Fruit fly (Drosophila melanogaster): ENCODE measurements around the gene PICK1.

dm6 chr2L:12674365-12674764 is 20.5 kb upstream of the PICK1 start:
- TF ChIP-seq Hmx (GFP tag; optimal IDR thresholded peaks at IDR 0.05) (no peak), fd64A (GFP tag; optimal IDR thresholded peaks at IDR 0.05) (no peak), gro (GFP tag; optimal IDR thresholded peaks at IDR 0.05) (no peak), CG18619 (GFP tag; optimal IDR thresholded peaks at IDR 0.05) (no peak), CG8281 (tag; optimal IDR thresholded peaks at IDR 0.05) (no peak), CG11247 (GFP tag; IDR thresholded peaks at IDR 0.05) (no peak), usp (GFP tag; optimal IDR thresholded peaks at IDR 0.05) (no peak), ems (GFP tag; optimal IDR thresholded peaks at IDR 0.05) (no peak)
